Worm (Caenorhabditis elegans): ENCODE measurements around the gene otub-3.
A peak's percentile ranks its signal among the peaks of the same experiment; 100 is the strongest.

otub-3 gene

DNA sequence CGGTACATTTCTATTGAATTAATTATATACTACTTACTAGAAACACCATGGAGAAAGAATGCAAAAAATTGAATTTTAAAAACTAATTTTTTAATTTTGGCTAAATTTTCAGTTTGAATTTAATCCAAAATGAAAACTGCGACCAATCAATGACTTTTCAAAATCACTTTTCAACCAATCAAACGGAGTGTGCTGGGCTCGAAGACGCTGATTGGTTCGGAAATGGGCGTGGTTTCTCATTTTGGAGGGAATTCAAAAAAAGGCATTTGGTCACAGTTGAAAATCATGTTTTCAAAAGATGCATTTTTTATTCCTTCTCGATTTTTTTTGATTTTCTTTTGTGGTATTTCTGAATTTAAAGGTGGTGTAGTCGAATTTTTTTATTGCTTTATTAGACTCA is 21.0 kb downstream of the otub-3 start:
- TF ChIP-seq zip-5 (tag; optimal IDR thresholded peaks at IDR 0.05), result no peak
- peak; percentile 73 for TF ChIP-seq nfya-1 (tag; optimal IDR thresholded peaks at IDR 0.05)

- TF ChIP-seq rnt-1 (tag; optimal IDR thresholded peaks at IDR 0.05) (no peak), sox-2 (GFP tag; IDR thresholded peaks at IDR 0.05) (no peak), pros-1 (tag; optimal IDR thresholded peaks at IDR 0.05) (no peak), ref-2 (tag; optimal IDR thresholded peaks at IDR 0.05) (no peak), pha-2 (tag; optimal IDR thresholded peaks at IDR 0.05) (no peak), fkh-10 (GFP tag; optimal IDR thresholded peaks at IDR 0.05) (no peak), ceh-6 (GFP tag; optimal IDR thresholded peaks at IDR 0.05) (no peak), ceh-31 (tag; optimal IDR thresholded peaks at IDR 0.05) (no peak), ceh-18 (tag; optimal IDR thresholded peaks at IDR 0.05) (no peak), ceh-2 (tag; optimal IDR thresholded peaks at IDR 0.05) (no peak), ceh-30 (tag; optimal IDR thresholded peaks at IDR 0.05) (no peak), C38D4.7 (GFP tag; optimal IDR thresholded peaks at IDR 0.05) (no peak), syd-9 (tag; optimal IDR thresholded peaks at IDR 0.05) (no peak), fax-1 (tag; optimal IDR thresholded peaks at IDR 0.05) (no peak), ceh-22 (tag; optimal IDR thresholded peaks at IDR 0.05) (no peak), nhr-11 (tag; optimal IDR thresholded peaks at IDR 0.05) (no peak), Y22D7AL.16 (tag; optimal IDR thresholded peaks at IDR 0.05) (no peak)
Observed at ce11 chrIV:8752492-8752891, 24.5 kb downstream of the otub-3 start.

ce11 chrIV:8754146-8754545 is 26.2 kb downstream of the otub-3 start:
- TF ChIP-seq hlh-8 (tag; optimal IDR thresholded peaks at IDR 0.05) (no peak), pag-3 (tag; optimal IDR thresholded peaks at IDR 0.05; ENCODE audit: borderline replicate concordance) (no peak)

ce11 chrIV:8754727-8755126 is 26.8 kb downstream of the otub-3 start, which contains the start of gene elli-1:
Gene elli-1, minus strand, starts transcription at chrIV:8754827.
- TF ChIP-seq ref-2 (tag; optimal IDR thresholded peaks at IDR 0.05) (no peak), ceh-48 (tag; optimal IDR thresholded peaks at IDR 0.05) (no peak)

- TF ChIP-seq ahr-1 (tag; optimal IDR thresholded peaks at IDR 0.05) (no peak), pha-2 (tag; optimal IDR thresholded peaks at IDR 0.05) (no peak), sdc-2 (tag; optimal IDR thresholded peaks at IDR 0.05) (no peak), fax-1 (tag; optimal IDR thresholded peaks at IDR 0.05) (no peak), C08G9.2 (tag; optimal IDR thresholded peaks at IDR 0.05) (no peak), ets-4 (tag; optimal IDR thresholded peaks at IDR 0.05) (no peak), che-1 (tag; optimal IDR thresholded peaks at IDR 0.05) (no peak), ceh-18 (tag; optimal IDR thresholded peaks at IDR 0.05) (peak; percentile 14), unc-42 (tag; optimal IDR thresholded peaks at IDR 0.05) (peak; percentile 19), elt-4 (tag; optimal IDR thresholded peaks at IDR 0.05) (no peak), syd-9 (tag; optimal IDR thresholded peaks at IDR 0.05) (no peak), sox-2 (GFP tag; IDR thresholded peaks at IDR 0.05) (no peak), ceh-45 (GFP tag; IDR thresholded peaks at IDR 0.05) (no peak), fkh-10 (GFP tag; optimal IDR thresholded peaks at IDR 0.05) (no peak), pax-1 (tag; optimal IDR thresholded peaks at IDR 0.05) (no peak), ztf-16 (tag; optimal IDR thresholded peaks at IDR 0.05) (no peak), unc-3 (GFP tag; conservative IDR thresholded peaks at IDR 0.05) (no peak), unc-3 (tag; optimal IDR thresholded peaks at IDR 0.05) (no peak), ttx-3 (tag; optimal IDR thresholded peaks at IDR 0.05) (no peak)
Observed at ce11 chrIV:8757729-8758128, 29.8 kb downstream of the otub-3 start.

DNA sequence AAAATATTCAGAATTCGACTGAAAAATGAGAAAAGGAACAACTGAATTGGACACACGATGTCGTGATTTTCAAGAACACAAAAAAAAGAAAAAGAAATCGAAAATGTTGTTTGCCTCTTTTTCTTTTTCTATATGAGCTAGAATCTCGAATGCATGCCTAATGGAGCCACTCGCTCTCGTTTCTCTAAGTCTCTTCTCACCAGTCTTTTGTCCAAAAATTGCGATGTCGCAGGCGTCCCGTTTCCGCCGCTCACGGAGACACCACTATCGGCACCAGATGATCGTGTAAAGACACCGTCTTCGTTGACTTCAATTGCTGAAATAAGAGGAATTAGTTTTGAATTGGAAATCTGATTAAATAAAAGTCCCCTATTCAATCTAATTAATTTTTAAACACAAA is 30.6 kb downstream of the otub-3 start:
- TF ChIP-seq ama-1 (optimal IDR thresholded peaks at IDR 0.05) (no peak), ceh-9 (tag; optimal IDR thresholded peaks at IDR 0.05) (no peak), zip-5 (tag; optimal IDR thresholded peaks at IDR 0.05) (no peak), pqm-1 (tag; optimal IDR thresholded peaks at IDR 0.05) (no peak), hlh-15 (tag; optimal IDR thresholded peaks at IDR 0.05) (no peak), fkh-6 (tag; optimal IDR thresholded peaks at IDR 0.05) (no peak), ceh-31 (tag; optimal IDR thresholded peaks at IDR 0.05) (peak; percentile 17), gmeb-2 (tag; optimal IDR thresholded peaks at IDR 0.05) (no peak), madf-2 (tag; optimal IDR thresholded peaks at IDR 0.05) (no peak), pha-2 (tag; optimal IDR thresholded peaks at IDR 0.05) (no peak), ets-4 (tag; optimal IDR thresholded peaks at IDR 0.05) (no peak), pag-3 (tag; optimal IDR thresholded peaks at IDR 0.05; ENCODE audit: borderline replicate concordance) (no peak), ceh-30 (tag; optimal IDR thresholded peaks at IDR 0.05) (no peak), unc-42 (tag; optimal IDR thresholded peaks at IDR 0.05) (peak; percentile 35), sdc-2 (tag; optimal IDR thresholded peaks at IDR 0.05) (no peak), ceh-14 (tag; optimal IDR thresholded peaks at IDR 0.05) (peak; percentile 4), C08G9.2 (tag; optimal IDR thresholded peaks at IDR 0.05) (no peak), nfya-1 (tag; optimal IDR thresholded peaks at IDR 0.05) (peak; percentile 25), lim-6 (tag; optimal IDR thresholded peaks at IDR 0.05) (no peak)
